Fruit fly (Drosophila melanogaster): ENCODE measurements around the gene faf.

The faf gene

dm6 chr3R:31745629-31746081 is 31.2 kb upstream of the faf start, which contains the start of gene awd (continued):
- TF ChIP-seq CG11902 (GFP tag; optimal IDR thresholded peaks at IDR 0.05) (no peak), CG15336 (GFP tag; IDR thresholded peaks at IDR 0.05) (no peak), CG4318 (GFP tag; optimal IDR thresholded peaks at IDR 0.05) (no peak), Met (GFP tag; optimal IDR thresholded peaks at IDR 0.05) (peak; percentile 6)

- no peak for TF ChIP-seq Hr39 (GFP tag; optimal IDR thresholded peaks at IDR 0.05)
- peak; percentile 11 for TF ChIP-seq CG3032 (tag; optimal IDR thresholded peaks at IDR 0.05)
- peak; percentile 33 for TF ChIP-seq esn (GFP tag; optimal IDR thresholded peaks at IDR 0.05)
- TF ChIP-seq CG3919 (GFP tag; optimal IDR thresholded peaks at IDR 0.05) = no peak
- peak; percentile 50 for TF ChIP-seq CG1621 (tag; optimal IDR thresholded peaks at IDR 0.05)
These were observed 29.3 kb upstream of the faf start, which contains the start of the genes nero and CG1910 for dm6 chr3R:31747429-31748048. TSS of gene nero (minus strand) at chr3R:31747558. TSS of gene CG1910 (plus strand) at chr3R:31747643.

- TF ChIP-seq Hr4 (GFP tag; optimal IDR thresholded peaks at IDR 0.05) (no peak), achi (GFP tag; optimal IDR thresholded peaks at IDR 0.05) (peak; percentile 2), spab (GFP tag; optimal IDR thresholded peaks at IDR 0.05) (peak; percentile 36), CG3919 (GFP tag; optimal IDR thresholded peaks at IDR 0.05) (peak; percentile 33), CG16779 (tag; optimal IDR thresholded peaks at IDR 0.05) (peak; percentile 75), Eip78C (GFP tag) (peak; percentile 72), salr (GFP tag; optimal IDR thresholded peaks at IDR 0.05) (no peak), CG15336 (GFP tag; IDR thresholded peaks at IDR 0.05) (no peak), CG11762 (GFP tag; optimal IDR thresholded peaks at IDR 0.05; ENCODE audit: insufficient read depth) (no peak), CG34406 (GFP tag; optimal IDR thresholded peaks at IDR 0.05) (no peak), CG8319 (GFP tag; optimal IDR thresholded peaks at IDR 0.05) (no peak), net (GFP tag; optimal IDR thresholded peaks at IDR 0.05) (peak; percentile 74), CG9139 (GFP tag; optimal IDR thresholded peaks at IDR 0.05) (peak; percentile 73), CG4318 (GFP tag; optimal IDR thresholded peaks at IDR 0.05) (no peak), CG6808 (GFP tag; optimal IDR thresholded peaks at IDR 0.05) (peak; percentile 79), cyc (GFP tag; optimal IDR thresholded peaks at IDR 0.05) (no peak), dsx (GFP tag; optimal IDR thresholded peaks at IDR 0.05; ENCODE audit: poor library complexity, severe bottlenecking) (peak; percentile 83), CG6276 (GFP tag; optimal IDR thresholded peaks at IDR 0.05) (peak; percentile 65), Ets96B (tag; optimal IDR thresholded peaks at IDR 0.05) (peak; percentile 52), Sox14 (GFP tag; optimal IDR thresholded peaks at IDR 0.05) (peak; percentile 54), fkh (GFP tag; optimal IDR thresholded peaks at IDR 0.05) (peak; percentile 80), CG10669 (GFP tag; optimal IDR thresholded peaks at IDR 0.05) (peak; percentile 35), ss (GFP tag; optimal IDR thresholded peaks at IDR 0.05) (peak; percentile 79 to 90), CG3032 (tag; optimal IDR thresholded peaks at IDR 0.05) (peak; percentile 31), Blimp-1 (GFP tag; optimal IDR thresholded peaks at IDR 0.05) (peak; percentile 38), Smox (GFP tag; optimal IDR thresholded peaks at IDR 0.05) (no peak), CG6163 (GFP tag; IDR thresholded peaks at IDR 0.05) (no peak), CG8119 (GFP tag; IDR thresholded peaks at IDR 0.05) (no peak), CG8632 (GFP tag; optimal IDR thresholded peaks at IDR 0.05) (peak; percentile 5), CG11294 (GFP tag; IDR thresholded peaks at IDR 0.05) (no peak), Sox15 (GFP tag; optimal IDR thresholded peaks at IDR 0.05) (no peak), dac (GFP tag; optimal IDR thresholded peaks at IDR 0.05) (no peak), CG32006 (GFP tag; optimal IDR thresholded peaks at IDR 0.05) (peak; percentile 15), Eip75B (GFP tag; optimal IDR thresholded peaks at IDR 0.05) (peak; percentile 51), CG10631 (GFP tag; optimal IDR thresholded peaks at IDR 0.05) (no peak), CG7368 (GFP tag; optimal IDR thresholded peaks at IDR 0.05) (no peak), CG11902 (GFP tag; optimal IDR thresholded peaks at IDR 0.05) (no peak), Ets21C (GFP tag; optimal IDR thresholded peaks at IDR 0.05) (no peak), Hr39 (GFP tag; optimal IDR thresholded peaks at IDR 0.05) (no peak), Lpt (GFP tag; optimal IDR thresholded peaks at IDR 0.05) (peak; percentile 62)
These were observed 28.5 kb upstream of the faf start for dm6 chr3R:31748093-31748996.

Data from whole organism, prepupa.